Worm (Caenorhabditis elegans): ENCODE measurements around the gene nhr-119.

DNA sequence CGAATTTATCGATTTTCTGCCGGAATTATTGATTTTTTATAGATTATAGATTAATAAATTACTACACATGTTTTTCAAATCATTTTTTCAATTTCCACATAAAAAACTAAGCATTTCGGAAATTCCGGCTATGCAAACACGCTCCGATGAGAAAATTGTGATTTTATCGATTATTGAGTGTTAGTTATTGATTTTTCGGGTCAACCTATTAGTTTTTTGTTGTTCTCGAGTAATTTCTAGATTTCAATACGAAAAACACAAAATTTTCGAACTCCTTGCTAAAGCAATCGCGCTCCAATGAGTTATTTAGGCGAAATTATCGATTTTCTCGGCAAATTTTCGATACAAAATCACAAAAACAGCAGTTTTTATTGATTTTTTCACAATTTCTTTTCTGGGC, 5.0 kb downstream of the nhr-119 start:
- TF ChIP-seq mcd-1 (GFP tag; IDR thresholded peaks at IDR 0.05) (no peak), egl-18 (GFP tag; IDR thresholded peaks at IDR 0.05) (no peak), lsl-1 (GFP tag; optimal IDR thresholded peaks at IDR 0.05) (no peak), nhr-120 (GFP tag; IDR thresholded peaks at IDR 0.05) (no peak), dpl-1 (GFP tag; optimal IDR thresholded peaks at IDR 0.05) (no peak), mxl-1 (tag; optimal IDR thresholded peaks at IDR 0.05) (no peak), dox-1 (GFP tag; IDR thresholded peaks at IDR 0.05) (no peak), mes-4 (tag; optimal IDR thresholded peaks at IDR 0.05) (no peak), snpc-4 (GFP tag; optimal IDR thresholded peaks at IDR 0.05) (no peak), snpc-4 (tag; optimal IDR thresholded peaks at IDR 0.05) (no peak)
